Worm (Caenorhabditis elegans) whole organism, L4 larva: ENCODE measurements around the gene fkb-1.

Source experiments
- ctbp-1 ChIP-seq: fragments of 200-800 bp; sonication (Bioruptor generic); IDR thresholded peaks from 2 replicates; pipeline ENCODE4 v1.3.6; 2022; ENCODE audit warnings: missing genetic modification reagents, missing genetic modification characterization, missing compliant biosample characterization
- egl-27 ChIP-seq: sonication (generic microtip); optimal IDR thresholded peaks from 3 replicates; lab custom pipeline; 2017; ENCODE audit warnings: missing biosample characterization, missing genetic modification reagents, missing genetic modification characterization
- fkh-10 ChIP-seq: fragments of 150-350 bp; optimal IDR thresholded peaks from 2 replicates; lab custom pipeline; 2014; ENCODE audit warnings: missing biosample characterization, missing genetic modification reagents, missing genetic modification characterization
- lin-39 ChIP-seq: fragments of 150-350 bp; optimal IDR thresholded peaks from 2 replicates; lab custom pipeline; 2014; ENCODE audit warnings: missing biosample characterization, missing genetic modification reagents, missing genetic modification characterization
- mes-2 ChIP-seq: sonication (generic microtip); optimal IDR thresholded peaks from 2 replicates; lab custom pipeline; 2016; ENCODE audit warnings: missing genotype, mild to moderate bottlenecking, missing genetic modification characterization, missing compliant biosample characterization; ENCODE audit not compliant: poor library complexity, severe bottlenecking
- snpc-4 ChIP-seq: fragments of 150-350 bp; optimal IDR thresholded peaks from 2 replicates; lab custom pipeline; 2014; ENCODE audit warnings: missing biosample characterization, missing genetic modification characterization

- TF ChIP-seq fkh-10 (GFP tag; lab: Kevin White, UChicago) (no peak), ctbp-1 (no peak), mes-2 (no peak), snpc-4 (tag; lab: Kevin White, UChicago) (no peak), lin-39 (tag; lab: Kevin White, UChicago) (no peak), egl-27 (tag; lab: Kevin White, UChicago) (no peak)
Measured at ce11 chrIV:11030893-11031292, 5.5 kb upstream of the fkb-1 start, which contains the start of gene hrg-4.
